Fruit fly (Drosophila melanogaster): ENCODE results near the gene CG5854.

Gene CG5854

dm6 chr3R:23924200-23924599, 9.5 kb upstream of the CG5854 start, which contains the start of gene Ndc1:
TSS of gene Ndc1 (plus strand) at chr3R:23924399.
- no peak for TF ChIP-seq Eip93F (GFP tag; optimal IDR thresholded peaks at IDR 0.05)
- TF ChIP-seq topi (GFP tag; optimal IDR thresholded peaks at IDR 0.05), result no peak
- TF ChIP-seq CG10669 (GFP tag; optimal IDR thresholded peaks at IDR 0.05), result no peak
- no peak for TF ChIP-seq CG11902 (GFP tag; optimal IDR thresholded peaks at IDR 0.05)
- no peak for TF ChIP-seq CG15336 (GFP tag; IDR thresholded peaks at IDR 0.05)
- no peak for TF ChIP-seq CG34406 (GFP tag; optimal IDR thresholded peaks at IDR 0.05)
- TF ChIP-seq CG1621 (tag; optimal IDR thresholded peaks at IDR 0.05), result no peak
- no peak for TF ChIP-seq Smox (GFP tag; optimal IDR thresholded peaks at IDR 0.05)
- no peak for TF ChIP-seq Hr4 (GFP tag; optimal IDR thresholded peaks at IDR 0.05)
- no peak for TF ChIP-seq vri (GFP tag; optimal IDR thresholded peaks at IDR 0.05)
- no peak for TF ChIP-seq Ets96B (tag; optimal IDR thresholded peaks at IDR 0.05)
- no peak for TF ChIP-seq Eip78C (GFP tag)
- no peak for TF ChIP-seq CG6808 (GFP tag; optimal IDR thresholded peaks at IDR 0.05)
- no peak for TF ChIP-seq Gug (GFP tag; IDR thresholded peaks at IDR 0.05)
- no peak for TF ChIP-seq Ets21C (GFP tag; optimal IDR thresholded peaks at IDR 0.05)

- TF ChIP-seq Eip78C (GFP tag), result peak; percentile 65
- no peak for TF ChIP-seq CG3919 (GFP tag; optimal IDR thresholded peaks at IDR 0.05)
- peak; percentile 20 for TF ChIP-seq Sox14 (GFP tag; optimal IDR thresholded peaks at IDR 0.05)
- peak; percentile 31 for TF ChIP-seq lz (GFP tag; optimal IDR thresholded peaks at IDR 0.05)
- no peak for TF ChIP-seq CG8119 (GFP tag; IDR thresholded peaks at IDR 0.05)
- peak; percentile 42 for TF ChIP-seq esn (GFP tag; optimal IDR thresholded peaks at IDR 0.05)
- TF ChIP-seq Sox15 (GFP tag; optimal IDR thresholded peaks at IDR 0.05), result no peak
- TF ChIP-seq Hr38 (GFP tag; optimal IDR thresholded peaks at IDR 0.05), result no peak
- peak; percentile 55 for TF ChIP-seq dsx (GFP tag; optimal IDR thresholded peaks at IDR 0.05; ENCODE audit: poor library complexity, severe bottlenecking)
- TF ChIP-seq CG34406 (GFP tag; optimal IDR thresholded peaks at IDR 0.05), result no peak
- TF ChIP-seq CG6163 (GFP tag; IDR thresholded peaks at IDR 0.05), result no peak
- TF ChIP-seq topi (GFP tag; optimal IDR thresholded peaks at IDR 0.05), result no peak
- no peak for TF ChIP-seq CG9139 (GFP tag; optimal IDR thresholded peaks at IDR 0.05)
- no peak for TF ChIP-seq ss (GFP tag; optimal IDR thresholded peaks at IDR 0.05)
These were observed 6.3 kb upstream of the CG5854 start, which contains the start of gene CG13601 for dm6 chr3R:23927429-23927828. TSS of gene CG13601 (minus strand) at chr3R:23927634.

- TF ChIP-seq lz (GFP tag; optimal IDR thresholded peaks at IDR 0.05) (no peak), Sox14 (GFP tag; optimal IDR thresholded peaks at IDR 0.05) (peak; percentile 23), esn (GFP tag; optimal IDR thresholded peaks at IDR 0.05) (peak; percentile 38), fkh (GFP tag; optimal IDR thresholded peaks at IDR 0.05) (peak; percentile 63), svp (GFP tag) (no peak), Eip78C (GFP tag) (peak; percentile 61)
These were observed 4.6 kb upstream of the CG5854 start, which contains the start of the genes CG43998, CG43999 and CG31142 for dm6 chr3R:23928950-23929602. TSS of gene CG43998 (minus strand) at chr3R:23929000. TSS of gene CG43999 (minus strand) at chr3R:23929000. TSS of gene CG31142 (plus strand) at chr3R:23929243.

dm6 chr3R:23931095-23931728, 2.5 kb upstream of the CG5854 start, which contains the start of the genes Rpt2 and CG13599:
TSS of gene Rpt2 (minus strand) at chr3R:23931558.
TSS of gene CG13599 (plus strand) at chr3R:23931639.
- TF ChIP-seq esn (GFP tag; optimal IDR thresholded peaks at IDR 0.05) (peak; percentile 51), Sox14 (GFP tag; optimal IDR thresholded peaks at IDR 0.05) (peak; percentile 59), CG3032 (tag; optimal IDR thresholded peaks at IDR 0.05) (peak; percentile 4), Eip78C (GFP tag) (peak; percentile 19), Lpt (GFP tag; optimal IDR thresholded peaks at IDR 0.05) (no peak), Ets96B (tag; optimal IDR thresholded peaks at IDR 0.05) (no peak), dsx (GFP tag; optimal IDR thresholded peaks at IDR 0.05; ENCODE audit: poor library complexity, severe bottlenecking) (peak; percentile 52), CG6854 (GFP tag; optimal IDR thresholded peaks at IDR 0.05) (no peak), Sox102F (GFP tag; optimal IDR thresholded peaks at IDR 0.05) (no peak), CG31627 (GFP tag; optimal IDR thresholded peaks at IDR 0.05) (peak; percentile 6), fd85E (GFP tag; optimal IDR thresholded peaks at IDR 0.05) (no peak), lz (GFP tag; optimal IDR thresholded peaks at IDR 0.05) (peak; percentile 12), CG16779 (tag; optimal IDR thresholded peaks at IDR 0.05) (no peak), fkh (GFP tag; optimal IDR thresholded peaks at IDR 0.05) (peak; percentile 93), CG1621 (tag; optimal IDR thresholded peaks at IDR 0.05) (no peak), cyc (GFP tag; optimal IDR thresholded peaks at IDR 0.05) (peak; percentile 9)
